Worm (Caenorhabditis elegans): Measurements from ENCODE around the gene T06D4.2.

The T06D4.2 gene

DNA sequence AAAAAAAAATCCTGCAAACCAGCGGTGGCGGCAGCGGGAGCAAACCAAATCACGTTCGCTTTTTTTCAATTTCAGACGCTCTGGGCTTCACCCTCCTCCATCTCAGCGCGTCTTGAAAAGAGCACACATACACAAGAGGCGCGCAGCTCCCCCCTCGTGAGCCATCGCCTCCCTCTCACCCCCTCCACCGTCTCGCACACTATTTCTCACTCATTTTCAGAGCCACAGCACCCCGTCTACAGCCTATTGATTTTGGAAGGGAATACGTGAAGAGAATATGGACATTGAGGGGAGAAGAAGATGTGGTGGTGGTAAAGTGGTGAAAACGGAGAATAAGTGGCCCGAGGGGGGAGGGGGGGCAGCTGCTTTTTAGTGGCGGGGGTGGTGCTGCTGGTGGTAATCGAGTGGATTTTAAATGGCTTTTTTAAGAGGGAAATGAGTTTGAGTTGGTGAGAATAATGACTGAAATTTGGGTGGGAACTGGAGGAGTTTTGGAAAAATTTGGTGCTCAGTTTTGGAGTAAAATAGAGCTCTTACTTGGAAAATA, 42.5 kb upstream of the T06D4.2 start (continued):
- TF ChIP-seq ceh-32 (tag; optimal IDR thresholded peaks at IDR 0.05; ENCODE audit: poor library complexity), result no peak
- no peak for TF ChIP-seq sdz-12 (GFP tag; optimal IDR thresholded peaks at IDR 0.05)
- TF ChIP-seq egl-27 (tag; optimal IDR thresholded peaks at IDR 0.05), result no peak
- no peak for TF ChIP-seq fos-1 (tag; optimal IDR thresholded peaks at IDR 0.05)
- no peak for TF ChIP-seq attf-4 (tag; optimal IDR thresholded peaks at IDR 0.05)
- TF ChIP-seq rbr-2 (tag; optimal IDR thresholded peaks at IDR 0.05), result peak; percentile 41
- peak in 1 of 2 experiments; percentile 29 for TF ChIP-seq lsy-2 (tag; optimal IDR thresholded peaks at IDR 0.05)
- TF ChIP-seq lin-1 (GFP tag; IDR thresholded peaks at IDR 0.05), result no peak
- TF ChIP-seq unc-39 (tag; optimal IDR thresholded peaks at IDR 0.05), result no peak
- TF ChIP-seq F10B5.3 (tag; optimal IDR thresholded peaks at IDR 0.05), result no peak
- TF ChIP-seq mdl-1 (tag; optimal IDR thresholded peaks at IDR 0.05), result peak in 1 of 2 experiments; percentile 47
- TF ChIP-seq R02D3.7 (tag; optimal IDR thresholded peaks at IDR 0.05), result no peak
- no peak for TF ChIP-seq nhr-11 (tag; optimal IDR thresholded peaks at IDR 0.05)
- no peak for TF ChIP-seq lin-15B (tag; optimal IDR thresholded peaks at IDR 0.05)

DNA sequence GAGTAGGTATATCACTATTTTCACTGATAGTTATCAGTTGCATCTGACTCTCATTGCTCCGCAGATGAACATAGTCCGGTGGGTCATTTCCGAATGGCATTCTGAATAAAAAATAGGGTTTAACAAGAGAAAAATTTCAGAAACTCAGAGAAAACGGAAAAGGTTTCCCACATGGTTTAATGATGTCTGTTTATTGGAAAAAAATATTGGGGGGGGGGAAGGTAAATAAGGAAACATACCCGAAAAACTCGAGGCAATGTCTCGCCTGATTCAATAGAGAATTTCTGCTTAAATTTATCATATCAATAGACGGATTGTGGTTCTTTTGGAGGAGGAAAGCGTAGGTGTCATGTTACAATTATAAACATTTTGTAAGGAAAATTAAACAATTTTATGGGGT, 39.7 kb upstream of the T06D4.2 start, which contains the start of gene nep-11:
TSS of gene nep-11 (minus strand) at position 101 of the 400 bp plus-strand sequence.
- TF ChIP-seq Y105C5A.15 (GFP tag; IDR thresholded peaks at IDR 0.05), result no peak
- TF ChIP-seq hif-1 (tag; optimal IDR thresholded peaks at IDR 0.05), result no peak
- no peak for TF ChIP-seq Y48G9A.11 (GFP tag; IDR thresholded peaks at IDR 0.05)
- TF ChIP-seq madf-9 (GFP tag; conservative IDR thresholded peaks at IDR 0.05), result no peak
- no peak for TF ChIP-seq ceh-32 (tag; optimal IDR thresholded peaks at IDR 0.05; ENCODE audit: poor library complexity)
- TF ChIP-seq lim-7 (GFP tag; IDR thresholded peaks at IDR 0.05), result no peak
- TF ChIP-seq F37D6.2 (tag; optimal IDR thresholded peaks at IDR 0.05), result no peak
- no peak for TF ChIP-seq Y5F2A.4 (GFP tag; optimal IDR thresholded peaks at IDR 0.05)
- TF ChIP-seq nhr-76 (tag; optimal IDR thresholded peaks at IDR 0.05), result no peak
- TF ChIP-seq mep-1 (tag; optimal IDR thresholded peaks at IDR 0.05), result no peak
- TF ChIP-seq unc-130 (GFP tag; optimal IDR thresholded peaks at IDR 0.05), result no peak
- TF ChIP-seq nhr-6 (tag; optimal IDR thresholded peaks at IDR 0.05), result no peak
- TF ChIP-seq cey-2 (tag; optimal IDR thresholded peaks at IDR 0.05; ENCODE audit: borderline replicate concordance, insufficient read depth), result no peak
- no peak for TF ChIP-seq nhr-42 (GFP tag; IDR thresholded peaks at IDR 0.05)
- TF ChIP-seq F10B5.3 (tag; optimal IDR thresholded peaks at IDR 0.05), result no peak
- no peak for TF ChIP-seq spr-3 (GFP tag; optimal IDR thresholded peaks at IDR 0.05)
- no peak for TF ChIP-seq zip-11 (GFP tag; IDR thresholded peaks at IDR 0.05)

DNA sequence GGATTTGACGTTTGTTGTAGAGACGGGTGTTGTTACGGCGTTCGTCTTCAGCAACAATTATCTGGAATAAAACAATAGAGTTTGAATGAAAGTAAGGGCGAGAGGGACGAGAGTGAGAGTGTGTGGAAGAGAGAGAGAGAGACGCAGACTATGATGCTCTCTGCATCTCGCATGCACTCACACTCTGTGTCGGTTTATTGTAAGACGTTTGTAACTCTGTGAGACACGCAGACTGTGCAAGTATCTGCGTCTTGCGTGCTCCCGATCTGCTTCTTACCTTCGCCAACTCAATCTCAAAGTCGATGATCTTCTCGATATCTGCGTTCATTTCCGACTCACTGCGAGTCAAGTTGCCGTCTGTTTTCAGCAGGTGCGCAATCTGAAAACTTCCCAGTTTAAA, 37.2 kb upstream of the T06D4.2 start:
- TF ChIP-seq unc-62 (GFP tag; optimal IDR thresholded peaks at IDR 0.05 in 1 of 2) (no peak), unc-62 (tag; optimal IDR thresholded peaks at IDR 0.05) (no peak), mes-2 (tag; optimal IDR thresholded peaks at IDR 0.05; ENCODE audit: poor library complexity, severe bottlenecking) (no peak), dve-1 (tag; optimal IDR thresholded peaks at IDR 0.05; ENCODE audit: insufficient read depth) (no peak), egl-27 (tag; optimal IDR thresholded peaks at IDR 0.05) (no peak), daf-12 (tag; optimal IDR thresholded peaks at IDR 0.05) (no peak), lin-1 (GFP tag; IDR thresholded peaks at IDR 0.05) (no peak), vab-7 (GFP tag; IDR thresholded peaks at IDR 0.05) (no peak), duxl-1 (tag; optimal IDR thresholded peaks at IDR 0.05; ENCODE audit: poor library complexity) (peak; percentile 80)

DNA sequence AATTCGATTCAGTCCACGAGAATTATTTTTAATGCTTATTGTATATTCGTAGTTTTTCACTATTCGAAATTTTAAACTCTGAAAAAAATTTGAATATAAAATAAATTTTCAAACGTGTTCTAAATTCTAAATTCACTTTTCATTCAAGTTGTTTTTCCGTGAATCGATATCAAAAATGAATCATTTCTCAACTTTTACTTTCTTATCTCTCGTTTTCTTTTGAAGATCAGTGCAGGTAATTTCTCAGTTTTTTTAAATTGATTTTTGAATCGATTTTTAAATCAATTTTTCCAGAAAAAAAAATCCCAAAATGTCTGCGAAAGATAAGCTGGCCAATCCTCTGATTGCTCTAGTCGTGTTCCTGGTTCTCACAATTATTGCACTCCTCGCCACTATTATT, 30.8 kb upstream of the T06D4.2 start, which contains the start of gene nep-6:
TSS of gene nep-6 (plus strand) at position 301 of the 400 bp plus-strand sequence.
- TF ChIP-seq F26F4.8 (GFP tag; conservative IDR thresholded peaks at IDR 0.05) (no peak), nhr-111 (GFP tag; optimal IDR thresholded peaks at IDR 0.05) (no peak), T20F7.1 (GFP tag; optimal IDR thresholded peaks at IDR 0.05) (no peak), ceh-20 (GFP tag; IDR thresholded peaks at IDR 0.05) (no peak), nhr-76 (tag; optimal IDR thresholded peaks at IDR 0.05) (no peak), egl-27 (tag; optimal IDR thresholded peaks at IDR 0.05) (no peak), dve-1 (tag; optimal IDR thresholded peaks at IDR 0.05; ENCODE audit: insufficient read depth) (no peak), Y48G9A.11 (GFP tag; IDR thresholded peaks at IDR 0.05) (no peak), lir-3 (tag; optimal IDR thresholded peaks at IDR 0.05) (no peak), ceh-82 (tag; optimal IDR thresholded peaks at IDR 0.05) (no peak), nhr-102 (tag; optimal IDR thresholded peaks at IDR 0.05) (no peak), nhr-48 (tag; optimal IDR thresholded peaks at IDR 0.05) (no peak), zfp-3 (GFP tag; conservative IDR thresholded peaks at IDR 0.05) (no peak), ceh-32 (tag; optimal IDR thresholded peaks at IDR 0.05; ENCODE audit: poor library complexity) (no peak), nhr-6 (tag; optimal IDR thresholded peaks at IDR 0.05) (no peak), lin-29 (GFP tag; IDR thresholded peaks at IDR 0.05) (no peak), spr-1 (tag; optimal IDR thresholded peaks at IDR 0.05) (no peak)

All from whole organism, L4 larva.